Fruit fly (Drosophila melanogaster) whole organism, embryonic: ENCODE results near the gene ohgt.

ENCODE experiments used
- Awh ChIP-seq: fragments of 200-800 bp; sonication (Bioruptor generic); IDR thresholded peaks from 2 replicates; pipeline ENCODE4, ENCODE4 v1.3.6; 2022; ENCODE audit warnings: missing biosample characterization, missing genetic modification characterization
- CG10274 ChIP-seq: fragments of 200-800 bp; sonication (Bioruptor generic); optimal IDR thresholded peaks from 3 replicates; lab custom pipeline; 2017; ENCODE audit warnings: missing biosample characterization, mild to moderate bottlenecking, missing genetic modification characterization
- CG10321 ChIP-seq: fragments of 200-800 bp; sonication (Bioruptor generic); IDR thresholded peaks from 2 replicates; pipeline ENCODE4 v1.3.6; 2022; ENCODE audit warnings: missing biosample characterization, missing genetic modification characterization
- CG10959 ChIP-seq: fragments of 200-800 bp; sonication (Bioruptor generic); IDR thresholded peaks from 2 replicates; pipeline ENCODE4 v1.3.6; 2022; ENCODE audit warnings: missing biosample characterization, missing genetic modification characterization
- CG11093 ChIP-seq: fragments of 200-800 bp; sonication (Bioruptor generic); IDR thresholded peaks from 3 replicates; pipeline ENCODE4 v1.3.6; 2022; ENCODE audit warnings: missing biosample characterization, missing genetic modification characterization
- CG12391 ChIP-seq: fragments of 200-800 bp; sonication (Bioruptor generic); optimal IDR thresholded peaks from 3 replicates; lab custom pipeline; 2018; ENCODE audit warnings: missing biosample characterization, mild to moderate bottlenecking, missing genetic modification characterization, moderate library complexity
- CG12659 ChIP-seq: fragments of 200-800 bp; sonication (Bioruptor generic); optimal IDR thresholded peaks from 3 replicates; lab custom pipeline; 2017; ENCODE audit warnings: mild to moderate bottlenecking, missing biosample characterization, missing genetic modification reagents, missing genetic modification characterization
- CG13775 ChIP-seq: fragments of 200-800 bp; sonication (Bioruptor generic); optimal IDR thresholded peaks from 3 replicates; lab custom pipeline; 2017; ENCODE audit warnings: missing biosample characterization, mild to moderate bottlenecking, missing genetic modification characterization
- CG14014 ChIP-seq: fragments of 200-800 bp; sonication (Bioruptor generic); IDR thresholded peaks from 2 replicates; pipeline ENCODE4 v1.3.6; 2022; ENCODE audit warnings: missing biosample characterization, missing genetic modification characterization
- CG15514 ChIP-seq: fragments of 200-800 bp; sonication (Bioruptor generic); optimal IDR thresholded peaks from 3 replicates; lab custom pipeline; 2017; ENCODE audit warnings: missing biosample characterization, missing genetic modification characterization, mild to moderate bottlenecking, moderate library complexity, missing genetic modification reagents
- CG17361 ChIP-seq: fragments of 200-800 bp; sonication (Bioruptor generic); IDR thresholded peaks from 3 replicates; pipeline ENCODE4 v1.3.6; 2022; ENCODE audit warnings: missing biosample characterization, missing genetic modification characterization
- CG1832 ChIP-seq: fragments of 200-800 bp; sonication (Bioruptor generic); optimal IDR thresholded peaks from 2 replicates; lab custom pipeline; 2017; ENCODE audit warnings: missing biosample characterization, mild to moderate bottlenecking, missing genetic modification characterization, inconsistent platforms
- CG2875 ChIP-seq: fragments of 200-800 bp; sonication (Bioruptor generic); optimal IDR thresholded peaks from 2 replicates; lab custom pipeline; 2017; ENCODE audit warnings: missing biosample characterization, mild to moderate bottlenecking, missing genetic modification characterization, missing genetic modification reagents
- CG3163 ChIP-seq: fragments of 200-800 bp; sonication (Bioruptor generic); optimal IDR thresholded peaks from 3 replicates; lab custom pipeline; 2016; ENCODE audit warnings: missing biosample characterization, missing genetic modification characterization
- CG5245 ChIP-seq: fragments of 200-800 bp; sonication (Bioruptor generic); optimal IDR thresholded peaks from 3 replicates; lab custom pipeline; 2016; ENCODE audit warnings: missing biosample characterization, missing genetic modification characterization
- CG7839 ChIP-seq: fragments of 200-800 bp; sonication (Bioruptor generic); optimal IDR thresholded peaks from 3 replicates; lab custom pipeline; 2018; ENCODE audit warnings: missing biosample characterization, mild to moderate bottlenecking, missing genetic modification characterization, moderate library complexity
- CG8388 ChIP-seq: fragments of 200-800 bp; sonication (Bioruptor generic); optimal IDR thresholded peaks from 2 replicates; lab custom pipeline; 2019; ENCODE audit warnings: missing biosample characterization, mild to moderate bottlenecking, missing genetic modification characterization, moderate library complexity
- CTCF ChIP-seq: fragments of 200-800 bp; sonication (Bioruptor generic); optimal IDR thresholded peaks from 2 replicates; lab custom pipeline; 2017; ENCODE audit warnings: missing biosample characterization, mild to moderate bottlenecking, missing genetic modification characterization, moderate library complexity
- D ChIP-seq, 2 experiments: fragments of 200-800 bp in 1 of 2; fragments of >200 bp in 1 of 2; sonication (Bioruptor generic) in 1 of 2; optimal IDR thresholded peaks; 2 replicates in 1 of 2; 3 replicates in 1 of 2; lab custom pipeline; 2017; ENCODE audit warnings: mild to moderate bottlenecking in 1 of 2, missing biosample characterization in 1 of 2, missing genetic modification characterization in 1 of 2, missing genetic modification reagents in 1 of 2
- Dad ChIP-seq: fragments of 200-800 bp; sonication (Bioruptor generic); optimal IDR thresholded peaks from 3 replicates; lab custom pipeline; 2016; ENCODE audit warnings: missing biosample characterization, missing genetic modification characterization
- Dek ChIP-seq: fragments of 200-800 bp; sonication (Bioruptor generic); optimal IDR thresholded peaks from 3 replicates; lab custom pipeline; 2019; ENCODE audit warnings: missing biosample characterization, mild to moderate bottlenecking, missing genetic modification characterization, moderate library complexity
- Dip3 ChIP-seq: fragments of 200-800 bp; sonication (Bioruptor generic); optimal IDR thresholded peaks from 3 replicates; lab custom pipeline; 2016; ENCODE audit warnings: missing biosample characterization, missing genetic modification characterization
- HLH3B ChIP-seq: fragments of 200-800 bp; sonication (Bioruptor generic); IDR thresholded peaks from 2 replicates; pipeline ENCODE4 v1.3.6; 2022; ENCODE audit warnings: missing biosample characterization, missing genetic modification characterization
- HLH54F ChIP-seq: fragments of 200-800 bp; sonication (Bioruptor generic); optimal IDR thresholded peaks from 3 replicates; lab custom pipeline; 2016; ENCODE audit warnings: missing biosample characterization, missing genetic modification characterization
- Hand ChIP-seq: fragments of 200-800 bp; sonication (Bioruptor generic); optimal IDR thresholded peaks from 2 replicates; lab custom pipeline; 2017; ENCODE audit warnings: mild to moderate bottlenecking, missing biosample characterization, missing genetic modification reagents, missing genetic modification characterization
- Hr51 ChIP-seq, 2 experiments: fragments of 200-800 bp; sonication (Bioruptor generic); optimal IDR thresholded peaks; 2 replicates in 1 of 2; 3 replicates in 1 of 2; lab custom pipeline; 2016 to 2018; ENCODE audit warnings: missing biosample characterization in 2 of 2, missing genetic modification characterization in 2 of 2, mild to moderate bottlenecking in 1 of 2, moderate library complexity in 1 of 2
- Kr ChIP-seq: fragments of 200-800 bp; sonication (Bioruptor generic); optimal IDR thresholded peaks from 2 replicates; lab custom pipeline; 2017; ENCODE audit warnings: missing biosample characterization, mild to moderate bottlenecking, missing genetic modification characterization
- Rfx ChIP-seq: fragments of 200-800 bp; sonication (Bioruptor generic); IDR thresholded peaks from 2 replicates; pipeline ENCODE4 v1.3.6; 2022; ENCODE audit warnings: missing biosample characterization, missing genetic modification characterization
- ab ChIP-seq: fragments of 200-800 bp; sonication (Bioruptor generic); optimal IDR thresholded peaks from 2 replicates; lab custom pipeline; 2016; ENCODE audit warnings: missing biosample characterization, missing genetic modification characterization
- al ChIP-seq: fragments of 200-800 bp; sonication (Bioruptor generic); IDR thresholded peaks from 2 replicates; pipeline ENCODE4 v1.3.6; 2022; ENCODE audit warnings: missing biosample characterization, missing genetic modification characterization
- bab2 ChIP-seq: fragments of 200-800 bp; sonication (Bioruptor generic); optimal IDR thresholded peaks from 2 replicates; lab custom pipeline; 2016; ENCODE audit warnings: missing biosample characterization, missing genetic modification characterization
- chm ChIP-seq: fragments of 200-800 bp; sonication (Bioruptor generic); IDR thresholded peaks from 2 replicates; pipeline ENCODE4 v1.3.6; 2022; ENCODE audit warnings: missing biosample characterization, missing genetic modification characterization
- ci ChIP-seq: fragments of 200-800 bp; sonication (Bioruptor generic); IDR thresholded peaks from 3 replicates; pipeline ENCODE4 v1.3.6; 2022; ENCODE audit warnings: missing biosample characterization, missing genetic modification characterization
- cwo ChIP-seq: fragments of 200-800 bp; sonication (Bioruptor generic); optimal IDR thresholded peaks from 3 replicates; lab custom pipeline; 2017; ENCODE audit warnings: missing biosample characterization, missing genetic modification characterization, mild to moderate bottlenecking, moderate library complexity, missing genetic modification reagents
- dpn ChIP-seq, 2 experiments: fragments of 200-800 bp; sonication (Bioruptor generic); optimal IDR thresholded peaks; 3 replicates each; lab custom pipeline; 2016; ENCODE audit warnings: missing biosample characterization in 2 of 2, missing genetic modification characterization in 2 of 2
- ems ChIP-seq: fragments of 200-800 bp; sonication (Bioruptor generic); optimal IDR thresholded peaks from 3 replicates; lab custom pipeline; 2016; ENCODE audit warnings: missing biosample characterization, missing genetic modification characterization
- fd3F ChIP-seq: fragments of 200-800 bp; sonication (Bioruptor generic); optimal IDR thresholded peaks from 2 replicates; lab custom pipeline; 2018; ENCODE audit warnings: missing biosample characterization, mild to moderate bottlenecking, missing genetic modification characterization, moderate library complexity
- gsb ChIP-seq: fragments of 200-800 bp; sonication (Bioruptor generic); IDR thresholded peaks from 2 replicates; pipeline ENCODE4 v1.3.6; 2022; ENCODE audit warnings: missing biosample characterization, missing genetic modification characterization
- ham ChIP-seq: fragments of 200-800 bp; sonication (Bioruptor generic); IDR thresholded peaks from 2 replicates; pipeline ENCODE4 v1.3.6; 2022; ENCODE audit warnings: missing biosample characterization, missing genetic modification characterization
- hth ChIP-seq: fragments of >200 bp; optimal IDR thresholded peaks from 2 replicates; lab custom pipeline; 2017; ENCODE audit warnings: inconsistent platforms
- jigr1 ChIP-seq: fragments of 200-800 bp; sonication (Bioruptor generic); IDR thresholded peaks from 3 replicates; pipeline ENCODE4 v1.3.6; 2022; ENCODE audit warnings: missing biosample characterization, missing genetic modification characterization
- nom ChIP-seq: fragments of 200-800 bp; sonication (Bioruptor generic); optimal IDR thresholded peaks from 2 replicates; lab custom pipeline; 2017; ENCODE audit warnings: missing biosample characterization, missing genetic modification characterization, mild to moderate bottlenecking, moderate library complexity, missing genetic modification reagents
- onecut ChIP-seq: fragments of 200-800 bp; sonication (Bioruptor generic); IDR thresholded peaks from 2 replicates; pipeline ENCODE4 v1.3.6; 2022; ENCODE audit warnings: missing biosample characterization, missing genetic modification characterization
- pros ChIP-seq: fragments of 200-800 bp; sonication (Bioruptor generic); optimal IDR thresholded peaks from 3 replicates; lab custom pipeline; 2019; ENCODE audit warnings: missing biosample characterization, mild to moderate bottlenecking, missing genetic modification characterization, moderate library complexity
- ro ChIP-seq: fragments of 200-800 bp; sonication (Bioruptor generic); IDR thresholded peaks from 2 replicates; pipeline ENCODE4 v1.3.6; 2022; ENCODE audit warnings: missing biosample characterization, missing genetic modification characterization
- sna ChIP-seq: fragments of 200-800 bp; sonication (Bioruptor generic); IDR thresholded peaks from 2 replicates; pipeline ENCODE4 v1.3.6; 2022; ENCODE audit warnings: missing biosample characterization, missing genetic modification characterization; ENCODE audit not compliant: partially characterized antibody
- tio ChIP-seq: fragments of 200-800 bp; sonication (Bioruptor generic); optimal IDR thresholded peaks from 2 replicates; lab custom pipeline; 2017; ENCODE audit warnings: missing biosample characterization, missing genetic modification characterization, inconsistent platforms
- tna ChIP-seq: fragments of 200-800 bp; sonication (Bioruptor generic); IDR thresholded peaks from 2 replicates; pipeline ENCODE4 v1.3.6; 2022; ENCODE audit warnings: missing biosample characterization, missing genetic modification characterization; ENCODE audit not compliant: partially characterized antibody
- vfl ChIP-seq: fragments of 200-800 bp; sonication (Bioruptor generic); optimal IDR thresholded peaks from 2 replicates; lab custom pipeline; 2016; ENCODE audit warnings: missing biosample characterization, missing genetic modification characterization
- wor ChIP-seq: fragments of 200-800 bp; sonication (Bioruptor generic); IDR thresholded peaks from 2 replicates; pipeline ENCODE4 v1.3.6; 2022; ENCODE audit warnings: missing biosample characterization, missing genetic modification characterization
- yki ChIP-seq: fragments of >200 bp; optimal IDR thresholded peaks from 3 replicates; lab custom pipeline; 2018

ohgt gene

DNA sequence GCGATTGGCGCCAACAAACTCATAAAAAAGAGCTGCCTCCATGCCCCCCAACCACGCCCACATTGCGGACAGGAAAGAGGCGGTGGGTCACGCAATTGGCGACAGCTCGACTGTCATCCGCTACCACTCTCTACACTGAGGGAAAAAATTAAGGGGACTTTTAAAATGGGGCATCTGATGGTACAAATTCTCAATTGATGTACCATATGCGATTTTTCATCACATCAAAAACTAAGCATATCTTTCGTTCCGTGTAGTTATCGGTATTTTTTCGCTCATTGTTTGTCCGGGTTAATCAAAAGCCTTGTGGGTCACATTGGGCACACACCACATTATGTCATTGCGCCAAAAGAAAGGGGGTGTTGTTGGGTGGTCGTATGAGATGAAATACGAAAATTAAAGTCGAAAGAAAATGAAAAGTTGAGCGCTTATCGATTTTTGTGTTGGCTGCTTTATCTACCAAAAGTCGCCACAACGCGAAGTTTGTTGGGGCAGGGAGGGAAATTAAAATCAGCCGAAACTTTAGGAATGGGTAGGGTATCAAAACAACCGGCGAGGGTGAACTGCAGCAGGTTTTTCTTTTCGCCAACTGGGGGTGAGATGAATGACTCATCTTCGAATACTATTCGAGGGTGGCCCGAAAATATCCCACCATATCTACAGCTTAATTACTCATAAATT is 24.8 kb upstream of the ohgt start (continued):
- peak; percentile 9 for TF ChIP-seq Dad (GFP tag; lab: Kevin White, UChicago)
- no peak for TF ChIP-seq jigr1 (GFP tag; lab: Robert Waterston, UW)
- TF ChIP-seq ham: no peak
- TF ChIP-seq pros: no peak
- no peak for TF ChIP-seq Dip3 (GFP tag; lab: Kevin White, UChicago)
- peak; percentile 9 for TF ChIP-seq CG13775 (GFP tag; lab: Kevin White, UChicago)
- peak; percentile 32 to 41 for TF ChIP-seq dpn (GFP tag; optimal IDR thresholded peaks at IDR 0.05; lab: Kevin White, UChicago)
- TF ChIP-seq CG1832: no peak
- no peak for TF ChIP-seq Kr (GFP tag; lab: Kevin White, UChicago)
- TF ChIP-seq CG3163 (GFP tag; lab: Kevin White, UChicago): no peak
- TF ChIP-seq tio (GFP tag; lab: Kevin White, UChicago): no peak
- no peak for TF ChIP-seq CG10321 (GFP tag; lab: Robert Waterston, UW)
- peak; percentile 95 for TF ChIP-seq onecut (GFP tag; lab: Robert Waterston, UW)
- TF ChIP-seq Hand (GFP tag; lab: Kevin White, UChicago): peak; percentile 72
- TF ChIP-seq CG10274 (GFP tag; lab: Kevin White, UChicago): peak; percentile 72
- TF ChIP-seq Dek (tag; lab: Kevin White, UChicago): peak; percentile 40
- TF ChIP-seq ci (GFP tag; lab: Robert Waterston, UW): 0 out of 3 replicates have a peak, but pooled peaks have one; percentile 50
- no peak for TF ChIP-seq sna (GFP tag; lab: Robert Waterston, UW)
- TF ChIP-seq Hr51 (GFP tag; optimal IDR thresholded peaks at IDR 0.05; lab: Kevin White, UChicago): no peak
- TF ChIP-seq al (GFP tag; lab: Robert Waterston, UW): no peak; the same call in 1 of the 2 replicates
- TF ChIP-seq CG7839 (tag; lab: Kevin White, UChicago): no peak
- TF ChIP-seq hth (lab: Kevin White, UChicago): no peak
- no peak for TF ChIP-seq vfl (GFP tag; lab: Kevin White, UChicago)
- no peak for TF ChIP-seq wor
- no peak for TF ChIP-seq Awh (GFP tag; lab: Robert Waterston, UW)
- TF ChIP-seq CG8388: no peak
- TF ChIP-seq CG10959: no peak; the same call in 1 of the 2 replicates
- no peak for TF ChIP-seq ab (GFP tag; lab: Kevin White, UChicago)
- peak; percentile 43 for TF ChIP-seq HLH3B (GFP tag; lab: Robert Waterston, UW)
- TF ChIP-seq gsb (GFP tag; lab: Robert Waterston, UW): no peak
- peak; percentile 55 for TF ChIP-seq bab2 (GFP tag; lab: Kevin White, UChicago)
- TF ChIP-seq ro (GFP tag; lab: Robert Waterston, UW): no peak
- TF ChIP-seq D (optimal IDR thresholded peaks at IDR 0.05; lab: Kevin White, UChicago): no peak
- TF ChIP-seq D (GFP tag; optimal IDR thresholded peaks at IDR 0.05; lab: Kevin White, UChicago): no peak
- TF ChIP-seq fd3F: no peak
- TF ChIP-seq yki (lab: Kevin White, UChicago): no peak
- no peak for TF ChIP-seq ems (GFP tag; lab: Kevin White, UChicago)
- TF ChIP-seq chm (GFP tag; lab: Robert Waterston, UW): no peak
- peak; percentile 17 for TF ChIP-seq CG5245 (GFP tag; lab: Kevin White, UChicago)
- TF ChIP-seq cwo (GFP tag; lab: Kevin White, UChicago): peak; percentile 37
- peak; percentile 64 for TF ChIP-seq Rfx (GFP tag; lab: Robert Waterston, UW)
- TF ChIP-seq CG15514 (GFP tag; lab: Kevin White, UChicago): peak; percentile 39
- TF ChIP-seq CG11093 (GFP tag; lab: Robert Waterston, UW): no peak
- no peak for TF ChIP-seq HLH54F (GFP tag; lab: Kevin White, UChicago)
- TF ChIP-seq CG14014 (GFP tag; lab: Robert Waterston, UW): peak; percentile 63
- no peak for TF ChIP-seq CG12391 (tag; lab: Kevin White, UChicago)
- peak; percentile 34 for TF ChIP-seq CG12659 (GFP tag; lab: Kevin White, UChicago)
- TF ChIP-seq CG2875 (GFP tag; lab: Kevin White, UChicago): no peak
- no peak for TF ChIP-seq nom
- TF ChIP-seq CTCF (GFP tag; lab: Kevin White, UChicago): no peak
- no peak for TF ChIP-seq tna (GFP tag; lab: Robert Waterston, UW)
- no peak for TF ChIP-seq CG17361 (GFP tag; lab: Robert Waterston, UW)
